Worm (Caenorhabditis elegans) whole organism, L4 larva: ENCODE data around the gene rpl-16.

Experiments used
- D1046.2 ChIP-seq: fragments of 200-800 bp; sonication (Bioruptor generic); IDR thresholded peaks from 2 replicates; pipeline ENCODE4 v1.3.6; 2022; ENCODE audit warnings: missing genetic modification characterization, missing compliant biosample characterization
- Y5F2A.4 ChIP-seq: fragments of 200-800 bp; sonication (Bioruptor generic); optimal IDR thresholded peaks from 2 replicates; lab custom pipeline; 2018; ENCODE audit warnings: mild to moderate bottlenecking, missing genetic modification characterization, missing compliant biosample characterization
- ceh-82 ChIP-seq: sonication (generic microtip); optimal IDR thresholded peaks from 2 replicates; lab custom pipeline; 2017; ENCODE audit warnings: missing biosample characterization, missing genetic modification characterization
- dve-1 ChIP-seq: sonication (generic microtip); optimal IDR thresholded peaks from 2 replicates; lab custom pipeline; 2017; ENCODE audit warnings: antibody characterized with exemption, mild to moderate bottlenecking, missing genetic modification characterization, missing compliant biosample characterization; ENCODE audit not compliant: insufficient read depth
- egl-27 ChIP-seq: sonication (generic microtip); optimal IDR thresholded peaks from 3 replicates; lab custom pipeline; 2017; ENCODE audit warnings: missing biosample characterization, missing genetic modification reagents, missing genetic modification characterization
- fkh-10 ChIP-seq: fragments of 150-350 bp; optimal IDR thresholded peaks from 2 replicates; lab custom pipeline; 2014; ENCODE audit warnings: missing biosample characterization, missing genetic modification reagents, missing genetic modification characterization
- lin-29 ChIP-seq: fragments of 200-800 bp; sonication (Bioruptor generic); IDR thresholded peaks from 2 replicates; pipeline ENCODE4 v1.3.6; 2022; ENCODE audit warnings: missing genetic modification reagents, missing genetic modification characterization, missing compliant biosample characterization
- lin-39 ChIP-seq: fragments of 150-350 bp; optimal IDR thresholded peaks from 2 replicates; lab custom pipeline; 2014; ENCODE audit warnings: missing biosample characterization, missing genetic modification reagents, missing genetic modification characterization
- mes-2 ChIP-seq: sonication (generic microtip); optimal IDR thresholded peaks from 2 replicates; lab custom pipeline; 2016; ENCODE audit warnings: missing genotype, mild to moderate bottlenecking, missing genetic modification characterization, missing compliant biosample characterization; ENCODE audit not compliant: poor library complexity, severe bottlenecking
- nhr-237 ChIP-seq: sonication (generic microtip); optimal IDR thresholded peaks from 2 replicates; lab custom pipeline; 2017; ENCODE audit warnings: missing biosample characterization, missing genetic modification characterization
- nhr-76 ChIP-seq: fragments of 150-350 bp; optimal IDR thresholded peaks from 2 replicates; lab custom pipeline; 2014; ENCODE audit warnings: missing biosample characterization, missing genetic modification characterization
- rbr-2 ChIP-seq: sonication (generic microtip); optimal IDR thresholded peaks from 2 replicates; lab custom pipeline; 2016; ENCODE audit warnings: missing genotype, missing genetic modification characterization, missing compliant biosample characterization
- vab-7 ChIP-seq: fragments of 200-800 bp; sonication (Bioruptor generic); IDR thresholded peaks from 2 replicates; pipeline ENCODE4 v1.3.6; 2022; ENCODE audit warnings: missing genetic modification reagents, missing genetic modification characterization, missing compliant biosample characterization
- ztf-7 ChIP-seq: fragments of 150-350 bp; optimal IDR thresholded peaks from 2 replicates; lab custom pipeline; 2014; ENCODE audit warnings: missing biosample characterization, missing genetic modification characterization

DNA sequence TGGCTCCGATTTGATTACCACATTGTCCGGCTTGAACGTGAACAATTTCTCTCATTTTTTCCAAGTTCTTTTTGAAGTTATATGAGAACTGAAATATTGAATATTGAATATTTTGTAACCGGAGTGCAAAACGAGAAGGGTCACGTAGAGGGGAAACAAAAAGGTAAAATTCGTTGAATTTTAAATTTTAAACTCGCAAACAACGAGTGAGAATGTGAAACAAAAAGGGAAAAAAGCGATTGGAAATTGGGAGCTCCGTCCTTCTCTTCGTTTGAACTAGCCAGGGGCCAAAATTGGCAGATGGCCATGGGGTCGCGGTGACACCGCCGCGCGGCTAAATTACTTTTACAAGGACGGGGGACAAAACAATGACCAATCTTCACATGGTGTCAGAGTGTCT lies 38.1 kb upstream of the rpl-16 start, which contains the start of gene ben-1:
- TF ChIP-seq mes-2 (tag; lab: Kevin White, UChicago) (no peak), lin-29 (no peak), lin-39 (tag; lab: Kevin White, UChicago) (no peak), rbr-2 (tag; lab: Kevin White, UChicago) (no peak), nhr-76 (tag; lab: Kevin White, UChicago) (no peak), dve-1 (tag; lab: Kevin White, UChicago) (no peak), nhr-237 (tag; lab: Kevin White, UChicago) (no peak), vab-7 (no peak), Y5F2A.4 (no peak), ceh-82 (tag; lab: Kevin White, UChicago) (no peak), fkh-10 (GFP tag; lab: Kevin White, UChicago) (no peak), egl-27 (tag; lab: Kevin White, UChicago) (no peak), ztf-7 (no peak), D1046.2 (GFP tag; lab: Robert Waterston, UW) (no peak)
